Worm (Caenorhabditis elegans) whole organism, young adult: ENCODE results near the gene abi-1.

Source experiments
- B0019.2 ChIP-seq: fragments of 200-800 bp; sonication (Bioruptor generic); conservative IDR thresholded peaks from 2 replicates; pipeline ENCODE4 v1.3.6; 2022; ENCODE audit warnings: missing genetic modification reagents, missing genetic modification characterization, missing compliant biosample characterization
- B0035.1 ChIP-seq: sonication (generic microtip); optimal IDR thresholded peaks from 2 replicates; lab custom pipeline; 2016; ENCODE audit warnings: missing genetic modification characterization, mild to moderate bottlenecking, missing compliant biosample characterization, missing genotype, missing genetic modification reagents
- B0336.3 ChIP-seq: fragments of 200-800 bp; sonication (Bioruptor generic); IDR thresholded peaks from 2 replicates; pipeline ENCODE4 v1.3.6; 2022; ENCODE audit warnings: missing genetic modification characterization, missing compliant biosample characterization
- C17E4.6 ChIP-seq: fragments of 200-800 bp; sonication (Bioruptor generic); IDR thresholded peaks from 2 replicates; pipeline ENCODE4 v1.3.6; 2022; ENCODE audit warnings: missing genetic modification reagents, missing genetic modification characterization, missing compliant biosample characterization
- F10E7.11 ChIP-seq: sonication (generic microtip); optimal IDR thresholded peaks from 2 replicates; lab custom pipeline; 2017; ENCODE audit warnings: mild to moderate bottlenecking, missing genetic modification characterization, moderate library complexity, missing compliant biosample characterization
- F22D6.2 ChIP-seq: sonication (generic microtip); optimal IDR thresholded peaks from 2 replicates; lab custom pipeline; 2016; ENCODE audit warnings: mild to moderate bottlenecking, missing genetic modification characterization, missing compliant biosample characterization
- F57A8.1 ChIP-seq: fragments of 200-800 bp; sonication (Bioruptor generic); optimal IDR thresholded peaks from 2 replicates; lab custom pipeline; 2018; ENCODE audit warnings: mild to moderate bottlenecking, missing genetic modification characterization, moderate library complexity, missing compliant biosample characterization
- K11D2.4 ChIP-seq: fragments of 200-800 bp; sonication (Bioruptor generic); IDR thresholded peaks from 2 replicates; pipeline ENCODE4 v1.3.6; 2022; ENCODE audit warnings: missing genetic modification reagents, missing genetic modification characterization, missing compliant biosample characterization
- T26A5.8 ChIP-seq: sonication (generic microtip); optimal IDR thresholded peaks from 2 replicates; lab custom pipeline; 2016; ENCODE audit warnings: missing genetic modification characterization, missing compliant biosample characterization
- Y56A3A.18 ChIP-seq: fragments of 200-800 bp; sonication (Bioruptor generic); IDR thresholded peaks from 2 replicates; pipeline ENCODE4 v1.3.6; 2022; ENCODE audit warnings: missing genetic modification reagents, missing genetic modification characterization, missing compliant biosample characterization
- Y67H2A.10 ChIP-seq: fragments of 200-800 bp; sonication (Bioruptor generic); conservative IDR thresholded peaks from 2 replicates; pipeline ENCODE4 v1.3.6; 2022; ENCODE audit warnings: missing genetic modification reagents, missing genetic modification characterization, missing compliant biosample characterization
- Y95B8A.8 ChIP-seq: fragments of 200-800 bp; sonication (Bioruptor generic); IDR thresholded peaks from 2 replicates; pipeline ENCODE4 v1.3.6; 2022; ENCODE audit warnings: missing genetic modification reagents, missing genetic modification characterization, missing compliant biosample characterization
- ZK185.1 ChIP-seq: sonication (generic microtip); optimal IDR thresholded peaks from 2 replicates; lab custom pipeline; 2016; ENCODE audit warnings: mild to moderate bottlenecking, missing genetic modification characterization, missing compliant biosample characterization; ENCODE audit not compliant: poor library complexity, severe bottlenecking
- akir-1 ChIP-seq: fragments of 200-800 bp; sonication (Bioruptor generic); optimal IDR thresholded peaks from 2 replicates; lab custom pipeline; 2018; ENCODE audit warnings: mild to moderate bottlenecking, missing genetic modification characterization, moderate library complexity, missing compliant biosample characterization
- aptf-2 ChIP-seq: fragments of 200-800 bp; sonication (Bioruptor generic); conservative IDR thresholded peaks from 2 replicates; pipeline ENCODE4 v1.3.6; 2022; ENCODE audit warnings: missing genetic modification reagents, missing genetic modification characterization, missing compliant biosample characterization
- aptf-3 ChIP-seq: fragments of 200-800 bp; sonication (Bioruptor generic); IDR thresholded peaks from 2 replicates; pipeline ENCODE4 v1.3.6; 2022; ENCODE audit warnings: missing genetic modification characterization, missing compliant biosample characterization
- attf-3 ChIP-seq: fragments of 200-800 bp; sonication (Bioruptor generic); conservative IDR thresholded peaks from 2 replicates; pipeline ENCODE4 v1.3.6; 2022; ENCODE audit warnings: missing genetic modification reagents, missing genetic modification characterization, missing compliant biosample characterization
- cebp-1 ChIP-seq, 2 experiments: fragments of 200-800 bp in 1 of 2; sonication (Bioruptor generic) in 1 of 2; sonication (generic microtip) in 1 of 2; IDR thresholded peaks in 1 of 2; optimal IDR thresholded peaks in 1 of 2; 2 replicates each; pipeline versions ENCODE4 v1.3.6 to Lab custom; 2017 to 2022; ENCODE audit warnings: missing compliant biosample characterization in 2 of 2, missing genetic modification characterization in 2 of 2, mild to moderate bottlenecking in 1 of 2, missing genetic modification reagents in 1 of 2, moderate library complexity in 1 of 2
- ceh-100 ChIP-seq: fragments of 200-800 bp; sonication (Bioruptor generic); IDR thresholded peaks from 2 replicates; pipeline ENCODE4 v1.3.6; 2022; ENCODE audit warnings: missing genetic modification reagents, missing genetic modification characterization, missing compliant biosample characterization
- ceh-27 ChIP-seq: fragments of 200-800 bp; sonication (Bioruptor generic); optimal IDR thresholded peaks from 2 replicates; lab custom pipeline; 2018; ENCODE audit warnings: mild to moderate bottlenecking, missing genetic modification characterization, moderate library complexity, missing compliant biosample characterization
- ceh-79 ChIP-seq: sonication (generic microtip); optimal IDR thresholded peaks from 2 replicates; lab custom pipeline; 2017; ENCODE audit warnings: mild to moderate bottlenecking, missing genetic modification characterization, missing compliant biosample characterization
- dox-1 ChIP-seq: fragments of 200-800 bp; sonication (Bioruptor generic); IDR thresholded peaks from 2 replicates; pipeline ENCODE4 v1.3.6; 2022; ENCODE audit warnings: missing genetic modification reagents, missing genetic modification characterization, missing compliant biosample characterization
- dpl-1 ChIP-seq: fragments of 150-350 bp; optimal IDR thresholded peaks from 2 replicates; lab custom pipeline; 2014; ENCODE audit warnings: missing biosample characterization, missing genetic modification reagents, missing genetic modification characterization
- egrh-3 ChIP-seq: fragments of 200-800 bp; sonication (Bioruptor generic); IDR thresholded peaks from 2 replicates; pipeline ENCODE4 v1.3.6; 2022; ENCODE audit warnings: missing genetic modification reagents, missing genetic modification characterization, missing compliant biosample characterization
- ets-4 ChIP-seq: fragments of 200-800 bp; sonication (Bioruptor generic); optimal IDR thresholded peaks from 2 replicates; lab custom pipeline; 2018; ENCODE audit warnings: mild to moderate bottlenecking, missing genetic modification characterization, missing compliant biosample characterization
- gei-17 ChIP-seq: fragments of 200-800 bp; sonication (Bioruptor generic); optimal IDR thresholded peaks from 2 replicates; lab custom pipeline; 2018; ENCODE audit warnings: mild to moderate bottlenecking, missing genetic modification characterization, missing compliant biosample characterization
- hlh-12 ChIP-seq: sonication (generic microtip); optimal IDR thresholded peaks from 2 replicates; lab custom pipeline; 2016; ENCODE audit warnings: missing genetic modification characterization, missing compliant biosample characterization
- let-607 ChIP-seq, 2 experiments: fragments of 200-800 bp in 1 of 2; sonication (Bioruptor generic) in 1 of 2; sonication (generic microtip) in 1 of 2; optimal IDR thresholded peaks; 2 replicates each; lab custom pipeline; 2016 to 2018; ENCODE audit warnings: mild to moderate bottlenecking in 2 of 2, missing compliant biosample characterization in 2 of 2, missing genetic modification characterization in 2 of 2, moderate library complexity in 2 of 2, missing genotype in 1 of 2
- lin-26 ChIP-seq: fragments of 200-800 bp; sonication (Bioruptor generic); IDR thresholded peaks from 2 replicates; pipeline ENCODE4 v1.3.6; 2022; ENCODE audit warnings: missing genetic modification reagents, missing genetic modification characterization, missing compliant biosample characterization
- lin-35 ChIP-seq, 3 experiments: fragments of 150-350 bp in 2 of 3; sonication (generic microtip) in 1 of 3; optimal IDR thresholded peaks; 2 replicates each; lab custom pipeline; 2014 to 2018; ENCODE audit warnings: missing biosample characterization in 3 of 3, missing genetic modification characterization in 3 of 3, missing genetic modification reagents in 3 of 3
- madf-10 ChIP-seq: sonication (generic microtip); optimal IDR thresholded peaks from 2 replicates; lab custom pipeline; 2016; ENCODE audit warnings: mild to moderate bottlenecking, missing genetic modification characterization, missing compliant biosample characterization
- madf-3 ChIP-seq: fragments of 200-800 bp; sonication (Bioruptor generic); IDR thresholded peaks from 2 replicates; pipeline ENCODE4 v1.3.6; 2022; ENCODE audit warnings: missing genetic modification reagents, missing genetic modification characterization, missing compliant biosample characterization
- madf-6 ChIP-seq: fragments of 200-800 bp; sonication (Bioruptor generic); IDR thresholded peaks from 2 replicates; pipeline ENCODE4 v1.3.6; 2022; ENCODE audit warnings: missing genetic modification reagents, missing genetic modification characterization, missing compliant biosample characterization
- madf-8 ChIP-seq: fragments of 200-800 bp; sonication (Bioruptor generic); conservative IDR thresholded peaks from 2 replicates; pipeline ENCODE4 v1.3.6; 2022; ENCODE audit warnings: missing genetic modification reagents, missing genetic modification characterization, missing compliant biosample characterization
- nhr-80 ChIP-seq: sonication (generic microtip); optimal IDR thresholded peaks from 2 replicates; lab custom pipeline; 2016; ENCODE audit warnings: missing genetic modification characterization, missing compliant biosample characterization
- nhr-90 ChIP-seq: sonication (generic microtip); optimal IDR thresholded peaks from 2 replicates; lab custom pipeline; 2016; ENCODE audit warnings: missing genotype, mild to moderate bottlenecking, missing genetic modification characterization, missing compliant biosample characterization
- rcor-1 ChIP-seq: fragments of 200-800 bp; sonication (Bioruptor generic); IDR thresholded peaks from 2 replicates; pipeline ENCODE4 v1.3.6; 2022; ENCODE audit warnings: missing genetic modification reagents, missing genetic modification characterization, missing compliant biosample characterization
- sdz-38 ChIP-seq: sonication (generic microtip); optimal IDR thresholded peaks from 2 replicates; lab custom pipeline; 2016; ENCODE audit warnings: missing genotype, missing genetic modification characterization, missing compliant biosample characterization
- snpc-3.4 ChIP-seq: sonication (generic microtip); optimal IDR thresholded peaks from 2 replicates; lab custom pipeline; 2017; ENCODE audit warnings: missing genetic modification characterization, mild to moderate bottlenecking, missing compliant biosample characterization, antibody characterized with exemption, moderate library complexity, missing genotype, missing genetic modification reagents
- snpc-4 ChIP-seq, 5 experiments: fragments of 150-350 bp in 1 of 5; sonication (generic microtip) in 4 of 5; optimal IDR thresholded peaks; 2 replicates each; lab custom pipeline; 2014 to 2018; ENCODE audit warnings: missing genetic modification characterization in 5 of 5, missing biosample characterization in 3 of 5, antibody characterized with exemption in 2 of 5, mild to moderate bottlenecking in 2 of 5, missing compliant biosample characterization in 2 of 5, missing genotype in 2 of 5, moderate library complexity in 2 of 5, missing genetic modification reagents in 1 of 5
- sptf-2 ChIP-seq: fragments of 200-800 bp; sonication (Bioruptor generic); optimal IDR thresholded peaks from 2 replicates; lab custom pipeline; 2018; ENCODE audit warnings: mild to moderate bottlenecking, missing genetic modification characterization, missing compliant biosample characterization
- tbx-9 ChIP-seq: sonication (generic microtip); optimal IDR thresholded peaks from 2 replicates; lab custom pipeline; 2016; ENCODE audit warnings: borderline replicate concordance, missing genetic modification characterization, inconsistent platforms, missing compliant biosample characterization
- unc-130 ChIP-seq: sonication (generic microtip); optimal IDR thresholded peaks from 2 replicates; lab custom pipeline; 2016; ENCODE audit warnings: missing genetic modification reagents, missing genetic modification characterization, missing compliant biosample characterization
- ztf-28 ChIP-seq: fragments of 200-800 bp; sonication (Bioruptor generic); IDR thresholded peaks from 2 replicates; pipeline ENCODE4 v1.3.6; 2022; ENCODE audit warnings: missing genetic modification reagents, missing genetic modification characterization, missing compliant biosample characterization
- ztf-3 ChIP-seq: fragments of 200-800 bp; sonication (Bioruptor generic); optimal IDR thresholded peaks from 2 replicates; lab custom pipeline; 2018; ENCODE audit warnings: mild to moderate bottlenecking, missing genetic modification characterization, missing compliant biosample characterization
- ztf-6 ChIP-seq: fragments of 200-800 bp; sonication (Bioruptor generic); IDR thresholded peaks from 2 replicates; pipeline ENCODE4 v1.3.6; 2022; ENCODE audit warnings: missing genetic modification reagents, missing genetic modification characterization, missing compliant biosample characterization

Gene abi-1

DNA sequence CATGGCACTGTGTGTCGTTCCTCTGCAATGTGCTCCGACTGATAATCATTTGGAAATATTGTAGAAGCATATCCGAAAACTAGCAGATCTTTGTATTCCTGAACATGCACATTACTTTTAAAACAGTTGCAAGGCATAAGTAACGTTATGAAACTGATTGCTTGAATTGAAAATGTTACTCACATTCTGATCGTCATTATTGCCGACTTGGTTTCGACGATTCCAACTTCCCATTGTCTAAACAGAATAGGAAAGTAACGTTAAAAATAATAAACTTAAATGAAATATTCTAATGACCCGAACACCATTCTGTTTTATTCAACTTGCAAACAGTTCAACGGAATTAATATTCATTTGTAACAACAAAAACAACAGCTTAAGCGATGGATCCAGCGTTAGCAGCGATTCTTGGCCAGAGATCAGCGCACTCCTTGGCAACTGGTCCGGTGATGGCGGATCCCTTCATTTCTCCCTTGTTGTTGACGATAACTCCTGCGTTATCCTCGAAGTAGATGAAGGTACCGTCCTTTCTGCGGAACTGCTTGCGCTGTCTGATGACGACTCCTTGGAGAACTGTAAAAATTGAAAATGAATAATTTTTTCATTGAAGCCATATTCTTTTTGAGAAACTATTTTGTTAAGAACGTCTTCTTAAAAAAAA, 12.8 kb upstream of the abi-1 start, which contains the start of gene swp-1:
Gene swp-1 (minus strand): TSS at position 298 of the 661 bp plus-strand sequence.
- TF ChIP-seq egrh-3 (GFP tag; lab: Robert Waterston, UW) (no peak), F10E7.11 (no peak), madf-8 (GFP tag; lab: Robert Waterston, UW) (no peak), snpc-3.4 (no peak), tbx-9 (tag; lab: Kevin White, UChicago) (no peak), Y95B8A.8 (GFP tag; lab: Robert Waterston, UW) (no peak), lin-35 (GFP tag; optimal IDR thresholded peaks at IDR 0.05; lab: Kevin White, UChicago) (peak in 1 of 3 experiments; percentile 10), Y56A3A.18 (no peak), B0035.1 (no peak), nhr-90 (tag; lab: Kevin White, UChicago) (no peak), dox-1 (GFP tag; lab: Robert Waterston, UW) (no peak), rcor-1 (GFP tag; lab: Robert Waterston, UW) (no peak), dpl-1 (GFP tag; lab: Kevin White, UChicago) (no peak), madf-6 (GFP tag; lab: Robert Waterston, UW) (peak; percentile 78), ceh-79 (tag; lab: Kevin White, UChicago) (no peak), F57A8.1 (GFP tag; lab: Kevin White, UChicago) (no peak), K11D2.4 (no peak), snpc-4 (GFP tag; optimal IDR thresholded peaks at IDR 0.05; lab: Kevin White, UChicago) (no peak), snpc-4 (tag; optimal IDR thresholded peaks at IDR 0.05; lab: Kevin White, UChicago) (no peak), let-607 (tag; optimal IDR thresholded peaks at IDR 0.05; lab: Kevin White, UChicago) (no peak), aptf-3 (GFP tag; lab: Robert Waterston, UW) (no peak), ZK185.1 (tag; lab: Kevin White, UChicago) (no peak), T26A5.8 (tag; lab: Kevin White, UChicago) (no peak), F22D6.2 (no peak), ztf-6 (no peak), unc-130 (GFP tag; lab: Kevin White, UChicago) (peak; percentile 45), ceh-100 (GFP tag; lab: Robert Waterston, UW) (peak; percentile 16; the same call in 1 of the 2 replicates), B0336.3 (GFP tag; lab: Robert Waterston, UW) (peak; percentile 97), madf-3 (GFP tag; lab: Robert Waterston, UW) (peak; percentile 66; the same call in 1 of the 2 replicates), C17E4.6 (GFP tag; lab: Robert Waterston, UW) (0 out of 2 replicates have a peak, but pooled peaks have one; percentile 45), Y67H2A.10 (GFP tag; lab: Robert Waterston, UW) (no peak), gei-17 (GFP tag; lab: Kevin White, UChicago) (no peak), sptf-2 (GFP tag; lab: Kevin White, UChicago) (no peak), nhr-80 (no peak), madf-10 (tag; lab: Kevin White, UChicago) (no peak), hlh-12 (tag; lab: Kevin White, UChicago) (no peak), lin-26 (GFP tag; lab: Robert Waterston, UW) (peak; percentile 74), akir-1 (GFP tag; lab: Kevin White, UChicago) (no peak), ztf-3 (no peak), sdz-38 (no peak), attf-3 (GFP tag; lab: Robert Waterston, UW) (no peak), ztf-28 (GFP tag; lab: Robert Waterston, UW) (no peak), B0019.2 (GFP tag; lab: Robert Waterston, UW) (no peak), ets-4 (no peak), aptf-2 (GFP tag; lab: Robert Waterston, UW) (no peak), cebp-1 (GFP tag; IDR thresholded peaks at IDR 0.05; lab: Robert Waterston, UW) (no peak), cebp-1 (tag; optimal IDR thresholded peaks at IDR 0.05; lab: Kevin White, UChicago) (peak; percentile 27), ceh-27 (GFP tag; lab: Kevin White, UChicago) (no peak)
